Fruit fly (Drosophila melanogaster) S2 (cell line): Measurements from ENCODE around the gene CG5958.
A peak's percentile ranks its signal among the peaks of the same experiment; 100 is the strongest.

Experiments
- CG8478 ChIP-seq: fragments of >200 bp; optimal IDR thresholded peaks from 2 replicates; lab custom pipeline; 2018
- CTCF ChIP-seq, 2 experiments: fragments of >200 bp; optimal IDR thresholded peaks; 2 replicates each; lab custom pipeline; 2018

DNA sequence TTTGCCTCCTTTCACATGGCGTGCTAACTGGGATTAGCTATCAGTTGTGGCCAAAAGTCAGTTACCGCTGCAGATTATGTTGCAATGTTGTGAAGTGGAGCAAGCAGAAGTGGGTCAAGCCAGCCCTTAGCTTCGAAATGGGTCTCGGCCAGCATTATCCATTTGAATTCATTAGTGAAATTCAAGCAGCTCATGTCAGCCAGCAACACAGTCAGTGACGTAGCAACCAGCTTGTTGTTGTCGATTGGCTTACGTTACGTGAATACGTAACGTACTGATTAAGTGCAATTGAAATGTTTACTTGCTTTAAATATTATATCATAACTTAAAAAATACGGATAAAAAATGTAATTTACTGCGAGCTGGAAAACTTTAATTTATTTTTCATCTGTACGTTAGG lies 18.8 kb upstream of the CG5958 start:
- TF ChIP-seq CTCF (optimal IDR thresholded peaks at IDR 0.05; lab: Kevin White, UChicago) = peak in 1 of 2 experiments; percentile 29
- TF ChIP-seq CG8478 (lab: Kevin White, UChicago) = no peak
